Fruit fly (Drosophila melanogaster) whole organism, prepupa: ENCODE results near the gene CG16815.

ENCODE experiments used
- CG11762 ChIP-seq: fragments of 200-800 bp; sonication (Bioruptor generic); optimal IDR thresholded peaks from 3 replicates; lab custom pipeline; 2016; ENCODE audit warnings: missing biosample characterization, missing genetic modification characterization; ENCODE audit not compliant: insufficient read depth
- CG11902 ChIP-seq: fragments of 200-800 bp; sonication (Bioruptor generic); optimal IDR thresholded peaks from 3 replicates; lab custom pipeline; 2016; ENCODE audit warnings: missing biosample characterization, missing genetic modification characterization
- CG1621 ChIP-seq: fragments of 200-800 bp; sonication (Bioruptor generic); optimal IDR thresholded peaks from 3 replicates; lab custom pipeline; 2018; ENCODE audit warnings: missing biosample characterization, mild to moderate bottlenecking, missing genetic modification characterization
- CG32006 ChIP-seq: fragments of 200-800 bp; sonication (Bioruptor generic); optimal IDR thresholded peaks from 3 replicates; lab custom pipeline; 2017; ENCODE audit warnings: missing biosample characterization, mild to moderate bottlenecking, missing genetic modification characterization
- CG6808 ChIP-seq: fragments of 200-800 bp; sonication (Bioruptor generic); optimal IDR thresholded peaks from 3 replicates; lab custom pipeline; 2017; ENCODE audit warnings: missing biosample characterization, missing genetic modification characterization, mild to moderate bottlenecking, moderate library complexity, missing genetic modification reagents
- Ets96B ChIP-seq: fragments of 200-800 bp; optimal IDR thresholded peaks from 2 replicates; lab custom pipeline; 2019; ENCODE audit warnings: missing biosample characterization, mild to moderate bottlenecking, missing genetic modification characterization, moderate library complexity
- Met ChIP-seq: fragments of 200-800 bp; sonication (Bioruptor generic); optimal IDR thresholded peaks from 3 replicates; lab custom pipeline; 2016; ENCODE audit warnings: missing biosample characterization, missing genetic modification characterization
- acj6 ChIP-seq: fragments of 200-800 bp; sonication (Bioruptor generic); optimal IDR thresholded peaks from 3 replicates; lab custom pipeline; 2016; ENCODE audit warnings: missing biosample characterization, missing genetic modification characterization
- lz ChIP-seq: fragments of 200-800 bp; sonication (Bioruptor generic); optimal IDR thresholded peaks from 3 replicates; lab custom pipeline; 2016; ENCODE audit warnings: missing biosample characterization, missing genetic modification characterization
- ss ChIP-seq, 2 experiments: fragments of 200-800 bp; sonication (Bioruptor generic); optimal IDR thresholded peaks; 2 replicates in 1 of 2; 3 replicates in 1 of 2; lab custom pipeline; 2017 to 2018; ENCODE audit warnings: mild to moderate bottlenecking in 2 of 2, missing biosample characterization in 2 of 2, missing genetic modification characterization in 2 of 2, moderate library complexity in 1 of 2

dm6 chr2L:13195822-13196221, 33.8 kb upstream of the CG16815 start:
- no peak for TF ChIP-seq acj6 (GFP tag; lab: Kevin White, UChicago)
- TF ChIP-seq ss (GFP tag; optimal IDR thresholded peaks at IDR 0.05; lab: Kevin White, UChicago): no peak
- TF ChIP-seq Met: no peak
- no peak for TF ChIP-seq CG32006 (GFP tag; lab: Kevin White, UChicago)
- TF ChIP-seq CG11762 (GFP tag; lab: Kevin White, UChicago): no peak
- no peak for TF ChIP-seq CG11902
- no peak for TF ChIP-seq CG6808 (GFP tag; lab: Kevin White, UChicago)
- no peak for TF ChIP-seq lz
- no peak for TF ChIP-seq Ets96B (tag; lab: Kevin White, UChicago)
- no peak for TF ChIP-seq CG1621 (tag; lab: Kevin White, UChicago)
